Fruit fly (Drosophila melanogaster): ENCODE data around the gene ema.

DNA sequence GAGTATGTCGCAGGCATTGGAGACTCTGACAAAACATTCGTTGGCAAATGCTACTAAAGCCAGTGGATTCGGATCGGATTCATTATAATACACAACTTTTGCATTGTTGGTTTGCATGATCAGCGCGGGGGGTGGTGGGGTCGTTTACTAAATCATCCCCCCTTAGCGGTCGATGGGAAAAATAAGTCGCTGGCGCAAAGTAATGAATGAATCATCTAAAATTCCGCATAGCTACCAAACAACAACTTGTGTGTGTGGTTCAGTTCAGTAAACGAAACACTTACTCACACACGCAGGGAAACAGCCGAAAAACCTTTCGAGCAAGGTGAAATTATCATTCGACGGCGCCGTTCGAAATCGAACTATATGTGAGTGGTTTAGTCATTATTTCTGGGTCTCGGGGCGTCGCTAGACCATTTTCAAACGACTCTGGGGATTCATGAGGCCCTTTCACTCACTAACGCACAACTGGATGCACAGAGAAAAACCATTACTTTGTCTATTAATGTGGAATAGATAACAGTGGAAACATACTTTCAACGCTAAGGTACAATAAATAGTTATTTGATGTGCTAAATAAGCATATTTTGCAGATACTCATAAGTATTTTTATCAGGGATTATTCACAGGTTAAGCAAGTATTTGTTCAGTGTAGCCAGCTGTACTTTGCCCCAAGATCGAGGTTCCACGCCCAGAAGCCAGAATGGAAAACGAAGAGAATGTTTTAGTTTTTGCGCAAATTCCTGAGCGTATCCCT is 7.1 kb upstream of the ema start:
- TF ChIP-seq Dll (optimal IDR thresholded peaks at IDR 0.05) (no peak), CG8478 (optimal IDR thresholded peaks at IDR 0.05) (no peak), EcR (GFP tag; optimal IDR thresholded peaks at IDR 0.05) (no peak), usp (GFP tag; optimal IDR thresholded peaks at IDR 0.05) (no peak), pan (optimal IDR thresholded peaks at IDR 0.05) (no peak), psq (optimal IDR thresholded peaks at IDR 0.05) (no peak)

Measured in whole organism.